Fruit fly (Drosophila melanogaster) Kc167 (cell line): ENCODE data around the gene Mnt.

Source experiments
- Myc ChIP-seq: fragments of >200 bp; optimal IDR thresholded peaks from 2 replicates; lab custom pipeline; 2017; ENCODE audit warnings: missing external identifiers
- Sin3A ChIP-seq: fragments of >200 bp; optimal IDR thresholded peaks from 2 replicates; lab custom pipeline; 2018; ENCODE audit warnings: missing external identifiers
- h ChIP-seq: fragments of >200 bp; optimal IDR thresholded peaks from 3 replicates; lab custom pipeline; 2018; ENCODE audit warnings: missing external identifiers
- insv ChIP-seq: fragments of >200 bp; optimal IDR thresholded peaks from 3 replicates; lab custom pipeline; 2018; ENCODE audit warnings: missing external identifiers
- psq ChIP-seq: fragments of >200 bp; optimal IDR thresholded peaks from 2 replicates; lab custom pipeline; 2017; ENCODE audit warnings: missing external identifiers
- ttk ChIP-seq: sonication (Bioruptor generic); optimal IDR thresholded peaks from 2 replicates; lab custom pipeline; 2017; ENCODE audit warnings: missing external identifiers

The Mnt gene

dm6 chrX:3679921-3680702, 8.5 kb downstream of the Mnt start:
- no peak for TF ChIP-seq Myc (lab: Kevin White, UChicago)
- no peak for TF ChIP-seq ttk (lab: Kevin White, UChicago)
- no peak for TF ChIP-seq psq (lab: Kevin White, UChicago)
- TF ChIP-seq h, result no peak
- no peak for TF ChIP-seq insv (lab: Kevin White, UChicago)
- TF ChIP-seq Sin3A (lab: Kevin White, UChicago), result no peak

DNA sequence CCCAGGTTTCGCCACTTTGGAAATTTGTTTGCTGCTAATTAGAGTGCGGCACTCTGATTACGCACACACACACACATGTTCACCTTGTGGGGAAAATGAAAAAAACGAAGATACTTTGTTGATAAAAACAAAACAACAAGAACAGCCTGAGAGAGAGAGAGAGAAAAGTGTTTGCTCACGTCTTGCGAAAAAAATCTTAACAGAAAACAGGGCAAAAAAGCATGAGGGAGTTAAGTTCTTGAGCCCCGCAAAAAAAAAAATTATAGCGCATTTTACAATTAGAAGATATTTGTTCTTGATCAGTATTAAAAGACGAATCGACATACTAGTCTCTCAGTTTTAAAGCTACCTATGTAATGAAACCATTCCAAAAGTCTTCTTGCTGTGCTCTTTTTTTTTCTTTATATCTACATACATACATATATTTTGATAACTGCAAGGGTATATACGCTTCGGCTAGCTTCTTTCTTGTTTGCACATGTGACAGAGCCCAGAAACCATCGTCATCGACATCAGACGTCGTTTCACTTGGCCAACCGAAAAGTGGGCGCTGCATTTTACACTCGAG, 9.2 kb downstream of the Mnt start:
- no peak for TF ChIP-seq ttk (lab: Kevin White, UChicago)
- TF ChIP-seq Sin3A (lab: Kevin White, UChicago), result no peak
- TF ChIP-seq h, result no peak
- TF ChIP-seq insv (lab: Kevin White, UChicago), result no peak
- TF ChIP-seq psq (lab: Kevin White, UChicago), result no peak
- TF ChIP-seq Myc (lab: Kevin White, UChicago), result no peak

- TF ChIP-seq h, result no peak
- no peak for TF ChIP-seq ttk (lab: Kevin White, UChicago)
- no peak for TF ChIP-seq Sin3A (lab: Kevin White, UChicago)
- no peak for TF ChIP-seq insv (lab: Kevin White, UChicago)
- no peak for TF ChIP-seq Myc (lab: Kevin White, UChicago)
- TF ChIP-seq psq (lab: Kevin White, UChicago), result no peak
Measured at dm6 chrX:3681729-3682482, 10.3 kb downstream of the Mnt start.

dm6 chrX:3682483-3682813, 10.8 kb downstream of the Mnt start:
- TF ChIP-seq h (no peak), Sin3A (lab: Kevin White, UChicago) (no peak), ttk (lab: Kevin White, UChicago) (no peak), Myc (lab: Kevin White, UChicago) (no peak), insv (lab: Kevin White, UChicago) (no peak), psq (lab: Kevin White, UChicago) (no peak)

- TF ChIP-seq ttk (lab: Kevin White, UChicago) (no peak), Myc (lab: Kevin White, UChicago) (no peak), insv (lab: Kevin White, UChicago) (no peak), h (no peak)
Measured at dm6 chrX:3684809-3685533, 13.4 kb downstream of the Mnt start.

- TF ChIP-seq ttk (lab: Kevin White, UChicago), result no peak
Measured at dm6 chrX:3685534-3685922, 13.9 kb downstream of the Mnt start.

DNA sequence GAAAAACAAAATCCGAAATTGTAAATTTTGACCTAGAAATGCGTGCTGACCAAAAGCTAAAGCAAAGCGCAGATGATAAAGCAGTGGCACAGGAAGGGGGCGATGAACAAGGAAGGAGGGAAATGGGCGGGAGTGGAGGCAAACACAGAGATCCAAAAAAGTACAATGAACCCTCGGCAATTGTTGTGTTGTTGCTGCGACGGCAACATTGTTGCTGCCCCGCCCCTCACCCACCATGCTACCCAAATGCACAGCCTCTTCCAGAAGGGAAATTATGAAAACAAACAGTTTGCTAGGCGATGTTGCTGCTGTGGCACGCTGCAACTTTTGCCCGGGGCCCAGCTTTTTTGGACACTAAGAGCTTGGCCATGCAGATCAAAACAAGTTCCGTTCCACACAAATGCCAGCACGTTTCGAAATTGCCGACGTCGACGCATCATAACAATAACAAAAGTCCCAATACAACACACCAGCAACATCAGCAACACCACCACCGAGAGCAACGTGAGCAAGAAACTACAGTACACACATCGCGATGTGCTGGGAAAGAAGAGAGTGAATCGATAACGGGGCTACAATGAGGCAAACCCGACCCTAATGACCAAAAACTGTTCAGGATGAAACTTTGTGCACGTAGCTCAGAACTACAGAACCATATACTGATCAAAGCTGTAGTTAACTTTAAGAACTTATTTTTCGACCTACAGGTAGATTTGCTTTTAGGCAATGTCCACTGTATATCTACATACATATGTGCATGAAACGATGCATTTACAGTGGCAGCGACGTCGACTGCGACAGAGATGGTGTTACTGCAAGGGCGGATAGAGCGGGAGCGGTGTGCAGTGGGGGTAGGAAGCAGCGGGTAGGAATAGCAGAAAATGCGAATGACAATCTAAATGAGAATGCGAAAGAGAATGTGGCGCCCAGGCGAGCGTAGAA, 15.1 kb downstream of the Mnt start:
- TF ChIP-seq Sin3A (lab: Kevin White, UChicago) (no peak), Myc (lab: Kevin White, UChicago) (no peak), insv (lab: Kevin White, UChicago) (no peak), ttk (lab: Kevin White, UChicago) (no peak), h (no peak), psq (lab: Kevin White, UChicago) (no peak)

DNA sequence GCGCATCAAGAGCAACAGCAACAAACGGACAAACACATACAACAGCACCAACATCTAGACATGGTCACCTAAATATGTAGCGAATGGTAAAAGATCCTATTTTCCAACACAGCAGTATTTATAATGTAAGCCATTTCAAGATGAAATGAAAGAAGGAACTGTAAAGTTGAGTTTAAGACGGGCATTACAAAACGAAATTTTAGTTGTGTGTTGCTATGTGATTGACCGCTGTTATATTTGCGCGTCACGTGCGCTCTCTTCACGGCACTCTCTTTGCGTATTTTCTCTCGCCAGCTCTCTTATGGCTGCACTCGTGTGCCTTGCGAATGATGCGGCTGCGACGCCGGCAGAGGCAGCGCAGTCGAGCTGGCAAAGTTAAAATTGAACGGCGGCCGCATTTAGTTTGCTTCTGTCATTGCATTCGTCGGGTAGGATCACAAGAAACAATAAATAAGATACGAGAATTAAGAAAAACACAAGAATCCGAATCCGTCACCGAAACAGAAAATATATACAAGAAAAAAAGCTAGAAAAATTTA, 16.3 kb downstream of the Mnt start:
- no peak for TF ChIP-seq psq (lab: Kevin White, UChicago)
- TF ChIP-seq insv (lab: Kevin White, UChicago), result no peak
- TF ChIP-seq ttk (lab: Kevin White, UChicago), result no peak
- TF ChIP-seq h, result no peak
- no peak for TF ChIP-seq Myc (lab: Kevin White, UChicago)
- TF ChIP-seq Sin3A (lab: Kevin White, UChicago), result no peak

dm6 chrX:3688576-3688975, 17.0 kb downstream of the Mnt start:
- no peak for TF ChIP-seq h
- no peak for TF ChIP-seq ttk (lab: Kevin White, UChicago)

DNA sequence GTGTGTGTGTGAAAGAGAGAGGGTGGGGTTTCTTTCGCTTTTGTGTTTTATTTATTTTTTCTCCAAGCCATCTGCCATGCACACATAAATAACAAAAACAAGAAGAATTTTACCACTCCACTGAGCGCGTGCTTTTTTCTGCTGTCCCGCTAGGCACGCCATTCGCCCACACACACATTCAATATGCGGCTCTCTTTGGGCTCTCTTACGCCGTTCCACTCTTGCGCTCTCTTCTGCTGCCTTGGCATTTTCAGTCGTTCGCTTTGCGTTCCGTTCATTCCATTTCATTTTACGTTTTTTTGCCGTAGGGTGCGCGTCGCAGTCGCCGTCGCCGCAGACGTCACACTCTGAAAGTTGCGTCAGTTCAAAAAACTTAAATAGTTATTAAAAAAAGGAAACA, 17.5 kb downstream of the Mnt start:
- TF ChIP-seq Sin3A (lab: Kevin White, UChicago) (no peak), insv (lab: Kevin White, UChicago) (no peak), Myc (lab: Kevin White, UChicago) (no peak), ttk (lab: Kevin White, UChicago) (no peak), h (no peak), psq (lab: Kevin White, UChicago) (no peak)

DNA sequence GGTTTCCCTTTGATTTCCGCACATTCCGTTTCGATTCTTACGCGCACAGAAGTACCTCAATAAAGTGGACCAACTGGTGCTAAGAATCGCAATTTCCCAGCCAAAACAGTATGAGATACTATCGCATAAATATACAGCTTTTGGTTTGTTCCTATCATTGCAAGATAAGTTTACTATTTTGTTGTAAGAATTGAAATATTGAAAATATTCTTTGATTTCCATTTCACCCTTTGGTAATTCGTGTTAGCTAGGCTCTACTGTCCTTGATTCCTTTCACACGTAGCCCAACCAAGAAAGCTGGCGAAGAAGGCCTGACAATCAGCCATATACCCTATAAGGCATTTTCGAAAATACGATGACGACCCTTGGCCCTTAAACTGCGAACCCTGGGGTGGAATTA, 19.0 kb downstream of the Mnt start:
- TF ChIP-seq h (no peak), Myc (lab: Kevin White, UChicago) (no peak), psq (lab: Kevin White, UChicago) (no peak), insv (lab: Kevin White, UChicago) (no peak), Sin3A (lab: Kevin White, UChicago) (no peak), ttk (lab: Kevin White, UChicago) (no peak)
